Worm (Caenorhabditis elegans) whole organism, late embryonic: Measurements from ENCODE around the gene ugt-44.

ENCODE experiments used
- F13H6.1 ChIP-seq: sonication (generic microtip); optimal IDR thresholded peaks from 2 replicates; lab custom pipeline; 2016; ENCODE audit warnings: missing genetic modification characterization, missing compliant biosample characterization
- K02D7.2 ChIP-seq: sonication (generic microtip); optimal IDR thresholded peaks from 2 replicates; lab custom pipeline; 2017; ENCODE audit warnings: mild to moderate bottlenecking, missing genetic modification characterization, missing compliant biosample characterization
- K09A11.1 ChIP-seq: sonication (generic microtip); optimal IDR thresholded peaks from 2 replicates; lab custom pipeline; 2017; ENCODE audit warnings: antibody characterized with exemption, mild to moderate bottlenecking, missing genetic modification characterization, missing compliant biosample characterization; ENCODE audit not compliant: insufficient read depth
- Y22D7AL.16 ChIP-seq: sonication (generic microtip); optimal IDR thresholded peaks from 2 replicates; lab custom pipeline; 2016; ENCODE audit warnings: missing genetic modification characterization, missing compliant biosample characterization
- ahr-1 ChIP-seq: sonication (generic microtip); optimal IDR thresholded peaks from 2 replicates; lab custom pipeline; 2016; ENCODE audit warnings: missing genetic modification characterization, missing compliant biosample characterization
- ama-1 ChIP-seq: fragments of 150-350 bp; optimal IDR thresholded peaks from 2 replicates; lab custom pipeline; 2014
- ceh-14 ChIP-seq: sonication (generic microtip); optimal IDR thresholded peaks from 2 replicates; lab custom pipeline; 2016; ENCODE audit warnings: missing genotype, missing genetic modification characterization, missing compliant biosample characterization
- ceh-18 ChIP-seq: sonication (generic microtip); optimal IDR thresholded peaks from 2 replicates; lab custom pipeline; 2016; ENCODE audit warnings: missing genetic modification characterization, missing compliant biosample characterization
- ceh-22 ChIP-seq: sonication (generic microtip); optimal IDR thresholded peaks from 2 replicates; lab custom pipeline; 2017; ENCODE audit warnings: missing biosample characterization, missing genetic modification characterization
- ceh-31 ChIP-seq: sonication (generic microtip); optimal IDR thresholded peaks from 2 replicates; lab custom pipeline; 2016; ENCODE audit warnings: missing genetic modification characterization, missing compliant biosample characterization
- ceh-34 ChIP-seq: sonication (generic microtip); optimal IDR thresholded peaks from 2 replicates; lab custom pipeline; 2016; ENCODE audit warnings: mild to moderate bottlenecking, missing genetic modification characterization, missing compliant biosample characterization
- ceh-45 ChIP-seq: fragments of 200-800 bp; sonication (Bioruptor generic); IDR thresholded peaks from 2 replicates; pipeline ENCODE4 v1.3.6; 2022; ENCODE audit warnings: missing genetic modification reagents, missing genetic modification characterization, missing compliant biosample characterization
- ceh-48 ChIP-seq: sonication (generic microtip); optimal IDR thresholded peaks from 2 replicates; lab custom pipeline; 2016; ENCODE audit warnings: missing genetic modification characterization, inconsistent platforms, missing compliant biosample characterization
- ceh-6 ChIP-seq: fragments of 200-800 bp; sonication (Bioruptor generic); optimal IDR thresholded peaks from 2 replicates; lab custom pipeline; 2018; ENCODE audit warnings: mild to moderate bottlenecking, missing genetic modification characterization, missing compliant biosample characterization
- ceh-9 ChIP-seq: sonication (generic microtip); optimal IDR thresholded peaks from 2 replicates; lab custom pipeline; 2016; ENCODE audit warnings: mild to moderate bottlenecking, missing genetic modification characterization, inconsistent platforms, missing compliant biosample characterization
- che-1 ChIP-seq: sonication (generic microtip); optimal IDR thresholded peaks from 2 replicates; lab custom pipeline; 2016; ENCODE audit warnings: mild to moderate bottlenecking, missing genetic modification characterization, missing compliant biosample characterization
- ets-4 ChIP-seq: sonication (generic microtip); optimal IDR thresholded peaks from 2 replicates; lab custom pipeline; 2016; ENCODE audit warnings: missing genetic modification characterization, missing compliant biosample characterization
- fax-1 ChIP-seq: sonication (generic microtip); optimal IDR thresholded peaks from 2 replicates; lab custom pipeline; 2016; ENCODE audit warnings: missing genotype, missing genetic modification characterization, missing compliant biosample characterization
- hlh-15 ChIP-seq: sonication (generic microtip); optimal IDR thresholded peaks from 2 replicates; lab custom pipeline; 2016; ENCODE audit warnings: missing genetic modification characterization, missing compliant biosample characterization
- hlh-6 ChIP-seq: sonication (generic microtip); optimal IDR thresholded peaks from 2 replicates; lab custom pipeline; 2016; ENCODE audit warnings: missing genotype, missing genetic modification characterization, missing compliant biosample characterization
- hlh-8 ChIP-seq: sonication (generic microtip); optimal IDR thresholded peaks from 2 replicates; lab custom pipeline; 2016; ENCODE audit warnings: missing genotype, missing genetic modification characterization, missing compliant biosample characterization
- lin-11 ChIP-seq: fragments of 200-800 bp; sonication (Bioruptor generic); optimal IDR thresholded peaks from 2 replicates; lab custom pipeline; 2018; ENCODE audit warnings: mild to moderate bottlenecking, missing genetic modification characterization, missing compliant biosample characterization
- madf-2 ChIP-seq: sonication (generic microtip); optimal IDR thresholded peaks from 2 replicates; lab custom pipeline; 2017; ENCODE audit warnings: missing genetic modification characterization, missing compliant biosample characterization
- mec-3 ChIP-seq: sonication (generic microtip); optimal IDR thresholded peaks from 2 replicates; lab custom pipeline; 2016; ENCODE audit warnings: borderline replicate concordance, missing genetic modification characterization, missing compliant biosample characterization
- nfya-1 ChIP-seq: sonication (generic microtip); optimal IDR thresholded peaks from 2 replicates; lab custom pipeline; 2017; ENCODE audit warnings: missing genetic modification characterization, mild to moderate bottlenecking, missing compliant biosample characterization, antibody characterized with exemption, moderate library complexity
- nhr-11 ChIP-seq: fragments of 150-350 bp; optimal IDR thresholded peaks from 2 replicates; lab custom pipeline; 2014; ENCODE audit warnings: missing biosample characterization, missing genetic modification characterization
- pag-3 ChIP-seq: sonication (generic microtip); optimal IDR thresholded peaks from 2 replicates; lab custom pipeline; 2016; ENCODE audit warnings: missing compliant biosample characterization, missing genetic modification characterization, borderline replicate concordance
- pat-9 ChIP-seq: fragments of 200-800 bp; sonication (Bioruptor generic); optimal IDR thresholded peaks from 2 replicates; lab custom pipeline; 2018; ENCODE audit warnings: mild to moderate bottlenecking, missing genetic modification characterization, moderate library complexity, missing compliant biosample characterization
- pha-2 ChIP-seq: sonication (generic microtip); optimal IDR thresholded peaks from 2 replicates; lab custom pipeline; 2017; ENCODE audit warnings: mild to moderate bottlenecking, missing genetic modification characterization, missing compliant biosample characterization
- pqm-1 ChIP-seq: sonication (generic microtip); optimal IDR thresholded peaks from 2 replicates; lab custom pipeline; 2016; ENCODE audit warnings: missing genetic modification characterization, missing compliant biosample characterization
- pros-1 ChIP-seq: fragments of 150-350 bp; optimal IDR thresholded peaks from 2 replicates; lab custom pipeline; 2014; ENCODE audit warnings: missing biosample characterization, missing genetic modification reagents, missing genetic modification characterization
- ref-2 ChIP-seq: sonication (generic microtip); optimal IDR thresholded peaks from 2 replicates; lab custom pipeline; 2016; ENCODE audit warnings: missing genetic modification characterization, missing compliant biosample characterization
- rnt-1 ChIP-seq: sonication (generic microtip); optimal IDR thresholded peaks from 2 replicates; lab custom pipeline; 2016; ENCODE audit warnings: missing genetic modification characterization, missing compliant biosample characterization
- sdc-2 ChIP-seq: sonication (generic microtip); optimal IDR thresholded peaks from 2 replicates; lab custom pipeline; 2016; ENCODE audit warnings: missing genotype, missing genetic modification characterization, missing compliant biosample characterization
- sox-4 ChIP-seq: sonication (generic microtip); optimal IDR thresholded peaks from 2 replicates; lab custom pipeline; 2017; ENCODE audit warnings: mild to moderate bottlenecking, missing genetic modification characterization, inconsistent platforms, missing compliant biosample characterization
- syd-9 ChIP-seq: sonication (generic microtip); optimal IDR thresholded peaks from 2 replicates; lab custom pipeline; 2016; ENCODE audit warnings: mild to moderate bottlenecking, missing genetic modification characterization, moderate library complexity, missing compliant biosample characterization
- tbx-2 ChIP-seq: sonication (generic microtip); optimal IDR thresholded peaks from 2 replicates; lab custom pipeline; 2016; ENCODE audit warnings: missing genetic modification characterization, missing compliant biosample characterization
- ttx-3 ChIP-seq: sonication (generic microtip); optimal IDR thresholded peaks from 2 replicates; lab custom pipeline; 2016; ENCODE audit warnings: missing genetic modification reagents, missing genetic modification characterization, missing compliant biosample characterization
- unc-3 ChIP-seq, 2 experiments: fragments of 200-800 bp in 1 of 2; sonication (Bioruptor generic) in 1 of 2; sonication (generic microtip) in 1 of 2; conservative IDR thresholded peaks in 1 of 2; optimal IDR thresholded peaks in 1 of 2; 2 replicates each; pipeline versions ENCODE4 v1.3.6 to Lab custom; 2016 to 2022; ENCODE audit warnings: missing compliant biosample characterization in 2 of 2, missing genetic modification characterization in 2 of 2, missing genetic modification reagents in 1 of 2
- unc-42 ChIP-seq: sonication (generic microtip); optimal IDR thresholded peaks from 2 replicates; lab custom pipeline; 2016; ENCODE audit warnings: missing genotype, missing genetic modification characterization, missing compliant biosample characterization
- unc-55 ChIP-seq: sonication (generic microtip); optimal IDR thresholded peaks from 2 replicates; lab custom pipeline; 2017; ENCODE audit warnings: missing biosample characterization, missing genetic modification reagents, missing genetic modification characterization
- unc-86 ChIP-seq: sonication (generic microtip); optimal IDR thresholded peaks from 2 replicates; lab custom pipeline; 2016; ENCODE audit warnings: missing genetic modification characterization, missing compliant biosample characterization
- zip-5 ChIP-seq: sonication (generic microtip); optimal IDR thresholded peaks from 2 replicates; lab custom pipeline; 2016; ENCODE audit warnings: missing genetic modification characterization, missing compliant biosample characterization

The ugt-44 gene

ce11 chrIV:10503750-10504232, 34.2 kb downstream of the ugt-44 start (continued):
- TF ChIP-seq ceh-18 (tag; lab: Kevin White, UChicago) (peak; percentile 94), pha-2 (tag; lab: Kevin White, UChicago) (no peak), ceh-9 (tag; lab: Kevin White, UChicago) (no peak), unc-86 (tag; lab: Kevin White, UChicago) (no peak), zip-5 (tag; lab: Kevin White, UChicago) (no peak), ceh-14 (tag; lab: Kevin White, UChicago) (peak; percentile 83), pros-1 (tag; lab: Kevin White, UChicago) (no peak), ceh-31 (tag; lab: Kevin White, UChicago) (peak; percentile 79), hlh-8 (tag; lab: Kevin White, UChicago) (peak; percentile 29), nfya-1 (peak; percentile 53), ceh-34 (tag; lab: Kevin White, UChicago) (peak; percentile 81), pat-9 (tag; lab: Kevin White, UChicago) (no peak), F13H6.1 (peak; percentile 4), syd-9 (tag; lab: Kevin White, UChicago) (peak; percentile 20), ceh-45 (GFP tag; lab: Robert Waterston, UW) (no peak), pqm-1 (no peak), ceh-48 (peak; percentile 70), madf-2 (tag; lab: Kevin White, UChicago) (no peak), ceh-22 (no peak), rnt-1 (tag; lab: Kevin White, UChicago) (peak; percentile 70), ceh-6 (no peak), unc-55 (GFP tag; lab: Kevin White, UChicago) (peak; percentile 86), tbx-2 (tag; lab: Kevin White, UChicago) (peak; percentile 58), hlh-6 (tag; lab: Kevin White, UChicago) (peak; percentile 32), unc-42 (tag; lab: Kevin White, UChicago) (peak; percentile 82), che-1 (tag; lab: Kevin White, UChicago) (peak; percentile 19), ahr-1 (tag; lab: Kevin White, UChicago) (no peak), ama-1 (lab: Kevin White, UChicago) (no peak), fax-1 (peak; percentile 82), sox-4 (tag; lab: Kevin White, UChicago) (peak; percentile 27), unc-3 (GFP tag; conservative IDR thresholded peaks at IDR 0.05; lab: Robert Waterston, UW) (no peak), unc-3 (tag; optimal IDR thresholded peaks at IDR 0.05; lab: Kevin White, UChicago) (no peak), sdc-2 (tag; lab: Kevin White, UChicago) (peak; percentile 36), ttx-3 (tag; lab: Kevin White, UChicago) (no peak), lin-11 (tag; lab: Kevin White, UChicago) (no peak), mec-3 (tag; lab: Kevin White, UChicago) (peak; percentile 65), K02D7.2 (tag; lab: Kevin White, UChicago) (peak; percentile 3), ref-2 (tag; lab: Kevin White, UChicago) (peak; percentile 29), nhr-11 (no peak), ets-4 (tag; lab: Kevin White, UChicago) (peak; percentile 6), pag-3 (tag; lab: Kevin White, UChicago) (no peak)

ce11 chrIV:10505016-10505415, 35.5 kb downstream of the ugt-44 start:
- TF ChIP-seq ets-4 (tag; lab: Kevin White, UChicago) (no peak), ahr-1 (tag; lab: Kevin White, UChicago) (no peak), sox-4 (tag; lab: Kevin White, UChicago) (no peak), Y22D7AL.16 (no peak), K09A11.1 (no peak), ceh-14 (tag; lab: Kevin White, UChicago) (peak; percentile 69), fax-1 (peak; percentile 42), ceh-31 (tag; lab: Kevin White, UChicago) (peak; percentile 39), unc-42 (tag; lab: Kevin White, UChicago) (peak; percentile 38), hlh-15 (tag; lab: Kevin White, UChicago) (no peak), hlh-8 (tag; lab: Kevin White, UChicago) (no peak)
- TF ChIP-seq, all 69 proteins: peak for 4
